Fruit fly (Drosophila melanogaster) whole organism, embryonic: ENCODE results near the gene Gr61a.

Experiments
- B-H2 ChIP-seq: fragments of 200-800 bp; sonication (Bioruptor generic); optimal IDR thresholded peaks from 2 replicates; lab custom pipeline; 2018; ENCODE audit warnings: missing biosample characterization, mild to moderate bottlenecking, missing genetic modification characterization
- BEAF-32 ChIP-seq: fragments of 200-800 bp; sonication (Bioruptor generic); optimal IDR thresholded peaks from 3 replicates; lab custom pipeline; 2017; ENCODE audit warnings: missing biosample characterization, missing genetic modification characterization, mild to moderate bottlenecking, moderate library complexity, missing genetic modification reagents
- CG11560 ChIP-seq: fragments of 200-800 bp; sonication (Bioruptor generic); IDR thresholded peaks from 3 replicates; pipeline ENCODE4 v1.3.6; 2022; ENCODE audit warnings: missing biosample characterization, missing genetic modification characterization
- CG11696 ChIP-seq: fragments of 200-800 bp; sonication (Bioruptor generic); IDR thresholded peaks from 2 replicates; pipeline ENCODE4 v1.3.6; 2022; ENCODE audit warnings: missing biosample characterization, missing genetic modification characterization
- CG12155 ChIP-seq: fragments of 200-800 bp; sonication (Bioruptor generic); optimal IDR thresholded peaks from 3 replicates; lab custom pipeline; 2016; ENCODE audit warnings: missing biosample characterization, missing genetic modification characterization
- CG12659 ChIP-seq: fragments of 200-800 bp; sonication (Bioruptor generic); optimal IDR thresholded peaks from 3 replicates; lab custom pipeline; 2017; ENCODE audit warnings: mild to moderate bottlenecking, missing biosample characterization, missing genetic modification reagents, missing genetic modification characterization
- CG15514 ChIP-seq: fragments of 200-800 bp; sonication (Bioruptor generic); optimal IDR thresholded peaks from 3 replicates; lab custom pipeline; 2017; ENCODE audit warnings: missing biosample characterization, missing genetic modification characterization, mild to moderate bottlenecking, moderate library complexity, missing genetic modification reagents
- CG2120 ChIP-seq: fragments of 200-800 bp; sonication (Bioruptor generic); optimal IDR thresholded peaks from 3 replicates; lab custom pipeline; 2016; ENCODE audit warnings: missing biosample characterization, missing genetic modification characterization
- CG34224 ChIP-seq: fragments of 200-800 bp; sonication (Bioruptor generic); IDR thresholded peaks from 3 replicates; pipeline ENCODE4 v1.3.6; 2022; ENCODE audit warnings: missing biosample characterization, missing genetic modification characterization; ENCODE audit not compliant: partially characterized antibody
- CG3847 ChIP-seq: fragments of 200-800 bp; sonication (Bioruptor generic); IDR thresholded peaks from 2 replicates; pipeline ENCODE4 v1.3.6; 2022; ENCODE audit warnings: missing biosample characterization, missing genetic modification characterization
- CG42726 ChIP-seq: fragments of 200-800 bp; sonication (Bioruptor generic); IDR thresholded peaks from 2 replicates; pipeline ENCODE4 v1.3.6; 2022; ENCODE audit warnings: missing biosample characterization, missing genetic modification characterization; ENCODE audit not compliant: partially characterized antibody
- CG4424 ChIP-seq: fragments of 200-800 bp; sonication (Bioruptor generic); optimal IDR thresholded peaks from 3 replicates; lab custom pipeline; 2016; ENCODE audit warnings: missing biosample characterization, missing genetic modification characterization
- CG7987 ChIP-seq: fragments of 200-800 bp; sonication (Bioruptor generic); optimal IDR thresholded peaks from 2 replicates; lab custom pipeline; 2018; ENCODE audit warnings: missing biosample characterization, mild to moderate bottlenecking, missing genetic modification characterization, moderate library complexity
- CG9797 ChIP-seq: fragments of 200-800 bp; sonication (Bioruptor generic); optimal IDR thresholded peaks from 3 replicates; lab custom pipeline; 2018; ENCODE audit warnings: missing biosample characterization, mild to moderate bottlenecking, missing genetic modification characterization
- HLH3B ChIP-seq: fragments of 200-800 bp; sonication (Bioruptor generic); IDR thresholded peaks from 2 replicates; pipeline ENCODE4 v1.3.6; 2022; ENCODE audit warnings: missing biosample characterization, missing genetic modification characterization
- HmgZ ChIP-seq: fragments of 200-800 bp; sonication (Bioruptor generic); optimal IDR thresholded peaks from 2 replicates; lab custom pipeline; 2018; ENCODE audit warnings: missing biosample characterization, mild to moderate bottlenecking, missing genetic modification characterization
- MBD-R2 ChIP-seq: fragments of 200-800 bp; sonication (Bioruptor generic); IDR thresholded peaks from 2 replicates; pipeline ENCODE4 v1.3.6; 2022; ENCODE audit warnings: missing biosample characterization, missing genetic modification characterization
- MESR4 ChIP-seq: fragments of 200-800 bp; sonication (Bioruptor generic); optimal IDR thresholded peaks from 2 replicates; lab custom pipeline; 2018; ENCODE audit warnings: missing biosample characterization, mild to moderate bottlenecking, missing genetic modification characterization, moderate library complexity
- Med ChIP-seq: fragments of 200-800 bp; sonication (Bioruptor generic); peaks from one replicate; lab custom pipeline; 2016; ENCODE audit warnings: missing biosample characterization, missing genetic modification characterization, mild to moderate bottlenecking, inconsistent platforms, moderate library complexity
- NC2β ChIP-seq: fragments of 200-800 bp; sonication (Bioruptor generic); optimal IDR thresholded peaks from 2 replicates; lab custom pipeline; 2016; ENCODE audit warnings: missing biosample characterization, missing genetic modification characterization
- Opbp ChIP-seq: fragments of 200-800 bp; sonication (Bioruptor generic); IDR thresholded peaks from 3 replicates; pipeline ENCODE4 v1.3.6; 2022; ENCODE audit warnings: missing biosample characterization, missing genetic modification characterization; ENCODE audit not compliant: partially characterized antibody
- Scr ChIP-seq: fragments of 200-800 bp; sonication (Bioruptor generic); IDR thresholded peaks from 2 replicates; pipeline ENCODE4 v1.3.6; 2022; ENCODE audit warnings: missing biosample characterization, missing genetic modification characterization; ENCODE audit not compliant: partially characterized antibody
- Sin3A ChIP-seq: fragments of >200 bp; optimal IDR thresholded peaks from 2 replicates; lab custom pipeline; 2018
- Stat92E ChIP-seq, 3 experiments: fragments of >200 bp in 2 of 3; fragments of 200-800 bp in 1 of 3; sonication (Bioruptor generic) in 1 of 3; optimal IDR thresholded peaks; 2 replicates each; lab custom pipeline; 2017 to 2019; ENCODE audit warnings: missing biosample characterization in 3 of 3, missing genetic modification characterization in 3 of 3, mild to moderate bottlenecking in 1 of 3, moderate library complexity in 1 of 3
- Tbp ChIP-seq: fragments of >200 bp; optimal IDR thresholded peaks from 2 replicates; lab custom pipeline; 2018; ENCODE audit warnings: missing biosample characterization, missing genetic modification characterization
- chinmo ChIP-seq: fragments of 200-800 bp; sonication (Bioruptor generic); IDR thresholded peaks from 4 replicates; pipeline ENCODE4 v1.3.6; 2022; ENCODE audit warnings: missing biosample characterization, missing genetic modification characterization; ENCODE audit not compliant: partially characterized antibody
- dmrt99B ChIP-seq: fragments of 200-800 bp; sonication (Bioruptor generic); optimal IDR thresholded peaks from 2 replicates; lab custom pipeline; 2018; ENCODE audit warnings: missing biosample characterization, mild to moderate bottlenecking, missing genetic modification characterization, moderate library complexity
- ftz-f1 ChIP-seq: fragments of 200-800 bp; sonication (Bioruptor generic); optimal IDR thresholded peaks from 2 replicates; lab custom pipeline; 2016; ENCODE audit warnings: missing biosample characterization, missing genetic modification characterization
- gce ChIP-seq: fragments of 200-800 bp; sonication (Bioruptor generic); IDR thresholded peaks from 3 replicates; pipeline ENCODE4 v1.3.6; 2022; ENCODE audit warnings: missing biosample characterization, missing genetic modification characterization
- hbn ChIP-seq: fragments of 200-800 bp; sonication (Bioruptor generic); IDR thresholded peaks from 2 replicates; pipeline ENCODE4 v1.3.6; 2022; ENCODE audit warnings: missing biosample characterization, missing genetic modification characterization; ENCODE audit not compliant: partially characterized antibody
- inv ChIP-seq: fragments of 200-800 bp; sonication (Bioruptor generic); IDR thresholded peaks from 2 replicates; pipeline ENCODE4 v1.3.6; 2022; ENCODE audit warnings: missing biosample characterization, missing genetic modification characterization; ENCODE audit not compliant: partially characterized antibody
- knrl ChIP-seq: fragments of 200-800 bp; sonication (Bioruptor generic); IDR thresholded peaks from 3 replicates; pipeline ENCODE4 v1.3.6; 2022; ENCODE audit warnings: missing biosample characterization, missing genetic modification characterization; ENCODE audit not compliant: partially characterized antibody
- p53 ChIP-seq: fragments of 200-800 bp; sonication (Bioruptor generic); optimal IDR thresholded peaks from 2 replicates; lab custom pipeline; 2016; ENCODE audit warnings: missing biosample characterization, missing genetic modification characterization
- pfk ChIP-seq: fragments of 200-800 bp; sonication (Bioruptor generic); optimal IDR thresholded peaks from 2 replicates; lab custom pipeline; 2018; ENCODE audit warnings: missing biosample characterization, mild to moderate bottlenecking, missing genetic modification characterization, moderate library complexity
- phol ChIP-seq: fragments of 200-800 bp; sonication (Bioruptor generic); optimal IDR thresholded peaks from 3 replicates; lab custom pipeline; 2018; ENCODE audit warnings: missing biosample characterization, mild to moderate bottlenecking, missing genetic modification characterization, moderate library complexity
- ro ChIP-seq: fragments of 200-800 bp; sonication (Bioruptor generic); IDR thresholded peaks from 2 replicates; pipeline ENCODE4 v1.3.6; 2022; ENCODE audit warnings: missing biosample characterization, missing genetic modification characterization
- scrt ChIP-seq: fragments of 200-800 bp; sonication (Bioruptor generic); optimal IDR thresholded peaks from 2 replicates; lab custom pipeline; 2018; ENCODE audit warnings: missing biosample characterization, mild to moderate bottlenecking, missing genetic modification characterization, moderate library complexity
- sna ChIP-seq: fragments of 200-800 bp; sonication (Bioruptor generic); IDR thresholded peaks from 2 replicates; pipeline ENCODE4 v1.3.6; 2022; ENCODE audit warnings: missing biosample characterization, missing genetic modification characterization; ENCODE audit not compliant: partially characterized antibody
- sob ChIP-seq: fragments of 200-800 bp; sonication (Bioruptor generic); IDR thresholded peaks from 2 replicates; pipeline ENCODE4 v1.3.6; 2022; ENCODE audit warnings: missing biosample characterization, missing genetic modification characterization
- stwl ChIP-seq: fragments of 200-800 bp; sonication (Bioruptor generic); optimal IDR thresholded peaks from 3 replicates; lab custom pipeline; 2018; ENCODE audit warnings: missing biosample characterization, mild to moderate bottlenecking, missing genetic modification characterization, moderate library complexity
- sug ChIP-seq: fragments of 200-800 bp; optimal IDR thresholded peaks from 2 replicates; lab custom pipeline; 2019; ENCODE audit warnings: missing biosample characterization, mild to moderate bottlenecking, missing genetic modification characterization, moderate library complexity
- unc-4 ChIP-seq: fragments of 200-800 bp; sonication (Bioruptor generic); IDR thresholded peaks from 2 replicates; pipeline ENCODE4 v1.3.6; 2022; ENCODE audit warnings: missing biosample characterization, missing genetic modification characterization; ENCODE audit not compliant: partially characterized antibody
- zen ChIP-seq: fragments of 200-800 bp; sonication (Bioruptor generic); optimal IDR thresholded peaks from 3 replicates; lab custom pipeline; 2018; ENCODE audit warnings: missing biosample characterization, mild to moderate bottlenecking, missing genetic modification characterization, moderate library complexity

Gr61a gene

DNA sequence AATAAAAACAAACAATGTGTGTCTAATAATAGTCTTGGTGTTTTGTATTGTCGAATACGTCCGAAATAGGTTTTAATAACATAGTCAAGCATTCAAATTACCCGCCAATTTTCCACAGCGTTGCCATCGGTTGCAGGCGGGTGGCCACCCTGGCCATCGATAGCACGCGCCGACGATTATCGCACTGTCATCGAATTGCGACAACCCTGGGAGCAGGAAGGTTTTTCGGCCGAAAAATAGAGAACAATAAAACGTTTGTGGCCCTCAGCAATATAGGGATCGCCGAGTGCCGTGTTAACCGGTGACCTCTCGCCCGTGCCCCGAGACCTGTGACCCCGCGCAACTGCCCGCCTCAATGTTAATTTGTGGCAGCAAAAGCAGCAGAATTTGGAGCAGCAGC, 30.5 kb downstream of the Gr61a start, which contains the start of gene Usp10 (continued):
- TF ChIP-seq CG12155 (GFP tag; lab: Kevin White, UChicago) (peak; percentile 1), CG11560 (no peak), Sin3A (lab: Kevin White, UChicago) (peak; percentile 56), MBD-R2 (GFP tag; lab: Robert Waterston, UW) (peak; percentile 82), phol (peak; percentile 34), p53 (GFP tag; lab: Kevin White, UChicago) (peak; percentile 7), sob (GFP tag; lab: Robert Waterston, UW) (0 out of 2 replicates have a peak, but pooled peaks have one; percentile 7), CG9797 (GFP tag; lab: Kevin White, UChicago) (peak; percentile 11), stwl (peak; percentile 46), HmgZ (tag; lab: Kevin White, UChicago) (peak; percentile 71), knrl (GFP tag; lab: Robert Waterston, UW) (peak; percentile 73), Scr (peak; percentile 73), CG7987 (GFP tag; lab: Kevin White, UChicago) (peak; percentile 33), scrt (GFP tag; lab: Kevin White, UChicago) (no peak), inv (peak; percentile 49; the same call in 1 of the 2 replicates), unc-4 (peak; percentile 74), CG15514 (GFP tag; lab: Kevin White, UChicago) (peak; percentile 50), hbn (peak; percentile 77), NC2β (peak; percentile 26), CG2120 (GFP tag; lab: Kevin White, UChicago) (peak; percentile 4), Opbp (GFP tag; lab: Robert Waterston, UW) (peak; percentile 89), B-H2 (GFP tag; lab: Kevin White, UChicago) (no peak), sna (GFP tag; lab: Robert Waterston, UW) (peak; percentile 13; the same call in 1 of the 2 replicates), Stat92E (GFP tag; optimal IDR thresholded peaks at IDR 0.05; lab: Kevin White, UChicago) (peak in 1 of 3 experiments; percentile 9), chinmo (GFP tag; lab: Robert Waterston, UW) (peak; percentile 72; the same call in 3 of the 4 replicates), CG42726 (peak; percentile 82), Med (GFP tag; lab: Kevin White, UChicago) (peak; percentile 40), Tbp (no peak), HLH3B (no peak), BEAF-32 (GFP tag; lab: Kevin White, UChicago) (peak; percentile 81), CG12659 (peak; percentile 58), ftz-f1 (GFP tag; lab: Kevin White, UChicago) (peak; percentile 69), CG3847 (GFP tag; lab: Robert Waterston, UW) (peak; percentile 71; the same call in 1 of the 2 replicates), pfk (no peak), gce (GFP tag; lab: Robert Waterston, UW) (no peak), dmrt99B (tag; lab: Kevin White, UChicago) (no peak), zen (tag; lab: Kevin White, UChicago) (peak; percentile 11), ro (GFP tag; lab: Robert Waterston, UW) (no peak), CG11696 (GFP tag; lab: Robert Waterston, UW) (0 out of 2 replicates have a peak, but pooled peaks have one; percentile 8), CG4424 (GFP tag; lab: Kevin White, UChicago) (no peak), sug (peak; percentile 15), MESR4 (peak; percentile 61), CG34224 (peak; percentile 70)
